Fruit fly (Drosophila melanogaster) whole organism, wandering third instar larva: ENCODE data around the gene AlaRS.

ENCODE experiments used
- Abd-B ChIP-seq: fragments of >200 bp; optimal IDR thresholded peaks from 2 replicates; lab custom pipeline; 2017; ENCODE audit warnings: missing biosample characterization, missing genetic modification characterization
- CrebA ChIP-seq: fragments of 200-800 bp; sonication (Bioruptor generic); optimal IDR thresholded peaks from 2 replicates; lab custom pipeline; 2016; ENCODE audit warnings: missing biosample characterization, mild to moderate bottlenecking, missing genetic modification characterization, borderline replicate concordance
- Dfd ChIP-seq: fragments of >200 bp; optimal IDR thresholded peaks from 2 replicates; lab custom pipeline; 2017; ENCODE audit warnings: missing biosample characterization, missing genetic modification characterization
- Dif ChIP-seq: fragments of 200-275, 200-300 bp; sonication (Bioruptor generic); optimal IDR thresholded peaks from 2 replicates; lab custom pipeline; 2018; ENCODE audit warnings: missing biosample characterization, missing genetic modification characterization; ENCODE audit not compliant: partially characterized antibody
- Myc ChIP-seq: fragments of >200 bp; optimal IDR thresholded peaks from 2 replicates; lab custom pipeline; 2017
- dmrt93B ChIP-seq: fragments of 200-800 bp; sonication (Bioruptor generic); optimal IDR thresholded peaks from 2 replicates; lab custom pipeline; 2018; ENCODE audit warnings: missing biosample characterization, mild to moderate bottlenecking, missing genetic modification characterization

DNA sequence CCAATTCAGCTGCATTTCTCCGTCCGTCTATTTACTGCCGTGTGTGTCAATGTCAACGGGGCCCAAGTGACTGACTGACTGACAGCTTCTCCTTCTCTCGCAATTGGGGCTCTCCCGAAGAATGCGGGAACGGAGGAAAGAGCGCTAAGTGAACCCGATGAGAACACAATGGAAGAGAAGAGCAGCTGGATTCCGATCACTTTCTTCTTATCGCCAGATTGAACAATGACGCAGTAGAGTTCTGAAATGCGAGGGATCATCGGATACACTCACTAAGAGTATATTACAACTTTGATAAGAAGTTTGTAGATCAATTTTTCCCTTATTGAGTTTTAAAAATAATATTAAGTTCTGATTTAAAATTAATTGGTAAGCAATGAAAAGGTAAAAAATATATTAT is 30.0 kb upstream of the AlaRS start, which contains the start of gene Naglu:
- TF ChIP-seq Dfd (GFP tag; lab: Kevin White, UChicago), result no peak
- no peak for TF ChIP-seq CrebA
- no peak for TF ChIP-seq dmrt93B
- TF ChIP-seq Dif (GFP tag; lab: Kevin White, UChicago), result peak; percentile 81
- no peak for TF ChIP-seq Myc (lab: Kevin White, UChicago)
- no peak for TF ChIP-seq Abd-B (GFP tag; lab: Kevin White, UChicago)
